Worm (Caenorhabditis elegans) whole organism, late embryonic: ENCODE results near the gene mlp-1.

Source experiments
- pha-4 ChIP-seq: fragments of 150-350 bp; optimal IDR thresholded peaks from 2 replicates; lab custom pipeline; 2018; ENCODE audit warnings: missing biosample characterization, missing genetic modification reagents, missing genetic modification characterization
- sdc-2 ChIP-seq: sonication (generic microtip); optimal IDR thresholded peaks from 2 replicates; lab custom pipeline; 2016; ENCODE audit warnings: missing genotype, missing genetic modification characterization, missing compliant biosample characterization
- unc-55 ChIP-seq: sonication (generic microtip); optimal IDR thresholded peaks from 2 replicates; lab custom pipeline; 2017; ENCODE audit warnings: missing biosample characterization, missing genetic modification reagents, missing genetic modification characterization

DNA sequence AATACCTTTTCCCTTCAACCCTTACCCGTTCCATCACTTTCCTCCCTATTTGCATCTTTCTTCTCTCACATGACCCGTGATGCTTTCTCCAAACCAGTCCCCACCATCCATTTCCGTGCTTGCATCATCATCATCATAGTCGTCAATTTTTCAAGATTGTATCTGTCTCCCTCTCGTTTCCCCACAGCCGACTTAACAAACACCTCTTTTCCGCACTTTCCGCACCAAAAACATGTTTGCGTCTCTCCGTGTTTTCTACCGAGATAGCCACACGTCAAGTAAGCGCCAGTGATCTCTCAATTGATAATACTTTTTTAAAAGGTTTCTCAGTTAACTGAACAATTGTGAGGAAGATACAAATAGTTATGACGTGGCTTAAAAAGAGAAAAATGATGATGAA is 36.8 kb downstream of the mlp-1 start:
- TF ChIP-seq sdc-2 (no peak), unc-55 (GFP tag; lab: Kevin White, UChicago) (no peak), pha-4 (tag; lab: Kevin White, UChicago) (no peak)
